Fruit fly (Drosophila melanogaster) whole organism, pupa: ENCODE data around the gene Frmd5.

Experiments
- CG13204 ChIP-seq: fragments of 200-800 bp; sonication (Bioruptor generic); optimal IDR thresholded peaks from 2 replicates; lab custom pipeline; 2018; ENCODE audit warnings: missing biosample characterization, mild to moderate bottlenecking, missing genetic modification characterization, moderate library complexity
- CG17806 ChIP-seq: fragments of 200-800 bp; sonication (Bioruptor generic); optimal IDR thresholded peaks from 2 replicates; lab custom pipeline; 2018; ENCODE audit warnings: missing biosample characterization, mild to moderate bottlenecking, missing genetic modification characterization, moderate library complexity
- CG4496 ChIP-seq: fragments of 200-800 bp; sonication (Bioruptor generic); IDR thresholded peaks from 3 replicates; pipeline ENCODE4 v1.3.6; 2022; ENCODE audit warnings: missing biosample characterization, missing genetic modification characterization
- EcR ChIP-seq: fragments of 200-800 bp; sonication (Bioruptor generic); optimal IDR thresholded peaks from 3 replicates; lab custom pipeline; 2019; ENCODE audit warnings: missing biosample characterization, missing genetic modification characterization, mild to moderate bottlenecking, moderate library complexity, missing genetic modification reagents
- Pif1A ChIP-seq: fragments of 200-800 bp; sonication (Bioruptor generic); optimal IDR thresholded peaks from 3 replicates; lab custom pipeline; 2016; ENCODE audit warnings: missing biosample characterization, missing genetic modification characterization
- fd96Ca ChIP-seq: fragments of 200-800 bp; sonication (Bioruptor generic); IDR thresholded peaks from 3 replicates; pipeline ENCODE4 v1.3.6; 2022; ENCODE audit warnings: missing biosample characterization, missing genetic modification characterization

dm6 chr2L:10301918-10302317 lies 42.3 kb upstream of the Frmd5 start, which contains the start of gene CG13138:
- no peak for TF ChIP-seq CG4496
- TF ChIP-seq EcR (GFP tag; lab: Kevin White, UChicago), result no peak
- TF ChIP-seq fd96Ca (GFP tag; lab: Robert Waterston, UW), result no peak
- no peak for TF ChIP-seq CG13204 (GFP tag; lab: Kevin White, UChicago)
- no peak for TF ChIP-seq CG17806
- no peak for TF ChIP-seq Pif1A (GFP tag; lab: Kevin White, UChicago)
